Fruit fly (Drosophila melanogaster) whole organism, embryonic: Measurements from ENCODE around the gene tplus3b.

Source experiments
- Abd-B ChIP-seq: fragments of 200-800 bp; sonication (Bioruptor generic); optimal IDR thresholded peaks from 2 replicates; lab custom pipeline; 2018; ENCODE audit warnings: missing biosample characterization, mild to moderate bottlenecking, missing genetic modification characterization, moderate library complexity
- Ada2b ChIP-seq: fragments of 200-800 bp; sonication (Bioruptor generic); IDR thresholded peaks from 2 replicates; pipeline ENCODE4 v1.3.6; 2022; ENCODE audit warnings: missing biosample characterization, missing genetic modification characterization
- C15 ChIP-seq: fragments of 200-800 bp; sonication (Bioruptor generic); IDR thresholded peaks from 3 replicates; pipeline ENCODE4 v1.3.6; 2022; ENCODE audit warnings: missing biosample characterization, missing genetic modification characterization
- CG1024 ChIP-seq: fragments of 200-800 bp; sonication (Bioruptor generic); IDR thresholded peaks from 2 replicates; pipeline ENCODE4 v1.3.6; 2022; ENCODE audit warnings: missing biosample characterization, missing genetic modification characterization
- CG10274 ChIP-seq: fragments of 200-800 bp; sonication (Bioruptor generic); optimal IDR thresholded peaks from 3 replicates; lab custom pipeline; 2017; ENCODE audit warnings: missing biosample characterization, mild to moderate bottlenecking, missing genetic modification characterization
- CG1603 ChIP-seq: fragments of 200-800 bp; sonication (Bioruptor generic); optimal IDR thresholded peaks from 2 replicates; lab custom pipeline; 2019; ENCODE audit warnings: missing biosample characterization, mild to moderate bottlenecking, missing genetic modification characterization, moderate library complexity
- CG17385 ChIP-seq: fragments of 200-800 bp; sonication (Bioruptor generic); optimal IDR thresholded peaks from 3 replicates; lab custom pipeline; 2018; ENCODE audit warnings: missing biosample characterization, mild to moderate bottlenecking, missing genetic modification characterization
- CG17829 ChIP-seq: fragments of 200-800 bp; optimal IDR thresholded peaks from 2 replicates; lab custom pipeline; 2019; ENCODE audit warnings: missing biosample characterization, mild to moderate bottlenecking, missing genetic modification characterization, moderate library complexity
- CG2120 ChIP-seq: fragments of 200-800 bp; sonication (Bioruptor generic); optimal IDR thresholded peaks from 3 replicates; lab custom pipeline; 2016; ENCODE audit warnings: missing biosample characterization, missing genetic modification characterization
- CG2199 ChIP-seq: fragments of 200-800 bp; sonication (Bioruptor generic); IDR thresholded peaks from 3 replicates; pipeline ENCODE4 v1.3.6; 2022; ENCODE audit warnings: missing biosample characterization, missing genetic modification characterization
- CG3281 ChIP-seq: fragments of 200-800 bp; sonication (Bioruptor generic); optimal IDR thresholded peaks from 3 replicates; lab custom pipeline; 2017; ENCODE audit warnings: missing biosample characterization, mild to moderate bottlenecking, missing genetic modification characterization
- CG33557 ChIP-seq: fragments of 200-800 bp; sonication (Bioruptor generic); optimal IDR thresholded peaks from 2 replicates; lab custom pipeline; 2019; ENCODE audit warnings: missing biosample characterization, mild to moderate bottlenecking, missing genetic modification characterization, moderate library complexity
- CG4617 ChIP-seq: fragments of 200-800 bp; sonication (Bioruptor generic); optimal IDR thresholded peaks from 3 replicates; lab custom pipeline; 2016; ENCODE audit warnings: missing biosample characterization, missing genetic modification characterization, borderline replicate concordance
- CG6791 ChIP-seq: fragments of 200-800 bp; sonication (Bioruptor generic); IDR thresholded peaks from 3 replicates; pipeline ENCODE4 v1.3.6; 2022; ENCODE audit warnings: missing biosample characterization, missing genetic modification characterization; ENCODE audit not compliant: partially characterized antibody
- CG6813 ChIP-seq: fragments of 200-800 bp; sonication (Bioruptor generic); optimal IDR thresholded peaks from 2 replicates; lab custom pipeline; 2017; ENCODE audit warnings: missing biosample characterization, missing genetic modification characterization, mild to moderate bottlenecking, moderate library complexity, missing genetic modification reagents
- CG7372 ChIP-seq: fragments of 200-800 bp; sonication (Bioruptor generic); IDR thresholded peaks from 2 replicates; pipeline ENCODE4 v1.3.6; 2022; ENCODE audit warnings: missing biosample characterization, missing genetic modification characterization
- CG8290 ChIP-seq, 3 experiments: fragments of 200-800 bp; sonication (Bioruptor generic); optimal IDR thresholded peaks; 2 replicates each; lab custom pipeline; 2016 to 2019; ENCODE audit warnings: missing biosample characterization in 3 of 3, missing genetic modification characterization in 3 of 3, mild to moderate bottlenecking in 2 of 3, moderate library complexity in 1 of 3
- CHES-1-like ChIP-seq: fragments of 200-800 bp; sonication (Bioruptor generic); optimal IDR thresholded peaks from 2 replicates; lab custom pipeline; 2016; ENCODE audit warnings: missing biosample characterization, missing genetic modification characterization
- CkIIα-i1 ChIP-seq: fragments of 200-800 bp; sonication (Bioruptor generic); IDR thresholded peaks from 2 replicates; pipeline ENCODE4 v1.3.6; 2022; ENCODE audit warnings: missing biosample characterization, missing genetic modification characterization
- Ets97D ChIP-seq: fragments of 200-800 bp; sonication (Bioruptor generic); optimal IDR thresholded peaks from 3 replicates; lab custom pipeline; 2016; ENCODE audit warnings: missing biosample characterization, missing genetic modification characterization
- Gsc ChIP-seq: fragments of 200-800 bp; sonication (Bioruptor generic); IDR thresholded peaks from 2 replicates; pipeline ENCODE4 v1.3.6; 2022; ENCODE audit warnings: missing biosample characterization, missing genetic modification characterization
- Hey ChIP-seq: fragments of 200-800 bp; sonication (Bioruptor generic); optimal IDR thresholded peaks from 3 replicates; lab custom pipeline; 2018; ENCODE audit warnings: missing biosample characterization, mild to moderate bottlenecking, missing genetic modification characterization
- Hr39 ChIP-seq: fragments of >200 bp; optimal IDR thresholded peaks from 2 replicates; lab custom pipeline; 2017
- MBD-R2 ChIP-seq: fragments of 200-800 bp; sonication (Bioruptor generic); IDR thresholded peaks from 2 replicates; pipeline ENCODE4 v1.3.6; 2022; ENCODE audit warnings: missing biosample characterization, missing genetic modification characterization
- Max ChIP-seq: fragments of 200-800 bp; sonication (Bioruptor generic); optimal IDR thresholded peaks from 2 replicates; lab custom pipeline; 2016; ENCODE audit warnings: missing biosample characterization, mild to moderate bottlenecking, missing genetic modification characterization
- Med ChIP-seq: fragments of 200-800 bp; sonication (Bioruptor generic); peaks from one replicate; lab custom pipeline; 2016; ENCODE audit warnings: missing biosample characterization, missing genetic modification characterization, mild to moderate bottlenecking, inconsistent platforms, moderate library complexity
- Neu2 ChIP-seq: fragments of 200-800 bp; sonication (Bioruptor generic); optimal IDR thresholded peaks from 3 replicates; lab custom pipeline; 2016; ENCODE audit warnings: missing biosample characterization, missing genetic modification characterization, borderline replicate concordance
- Nf-YC ChIP-seq: fragments of 200-800 bp; optimal IDR thresholded peaks from 3 replicates; lab custom pipeline; 2019; ENCODE audit warnings: missing biosample characterization, mild to moderate bottlenecking, missing genetic modification characterization, moderate library complexity
- Optix ChIP-seq: fragments of 200-800 bp; sonication (Bioruptor generic); IDR thresholded peaks from 3 replicates; pipeline ENCODE4 v1.3.6; 2022; ENCODE audit warnings: missing biosample characterization, missing genetic modification characterization
- Pdp1 ChIP-seq, 2 experiments: fragments of 200-800 bp; sonication (Bioruptor generic); optimal IDR thresholded peaks; 3 replicates each; lab custom pipeline; 2016; ENCODE audit warnings: missing biosample characterization in 2 of 2, missing genetic modification characterization in 2 of 2, mild to moderate bottlenecking in 1 of 2, moderate library complexity in 1 of 2
- Sin3A ChIP-seq: fragments of >200 bp; optimal IDR thresholded peaks from 2 replicates; lab custom pipeline; 2018
- Sry-δ ChIP-seq: fragments of 200-800 bp; sonication (Bioruptor generic); optimal IDR thresholded peaks from 2 replicates; lab custom pipeline; 2016; ENCODE audit warnings: missing biosample characterization, missing genetic modification characterization
- bowl ChIP-seq: fragments of 200-800 bp; sonication (Bioruptor generic); IDR thresholded peaks from 2 replicates; pipeline ENCODE4 v1.3.6; 2022; ENCODE audit warnings: missing biosample characterization, missing genetic modification characterization
- btn ChIP-seq: fragments of 200-800 bp; sonication (Bioruptor generic); optimal IDR thresholded peaks from 2 replicates; lab custom pipeline; 2016; ENCODE audit warnings: missing biosample characterization, missing genetic modification characterization
- caup ChIP-seq: fragments of 200-800 bp; sonication (Bioruptor generic); optimal IDR thresholded peaks from 3 replicates; lab custom pipeline; 2017; ENCODE audit warnings: missing biosample characterization, mild to moderate bottlenecking, missing genetic modification characterization, moderate library complexity; ENCODE audit not compliant: severe bottlenecking
- danr ChIP-seq: fragments of 200-800 bp; sonication (Bioruptor generic); IDR thresholded peaks from 2 replicates; pipeline ENCODE4 v1.3.6; 2022; ENCODE audit warnings: missing biosample characterization, missing genetic modification characterization
- dysf ChIP-seq: fragments of 200-800 bp; sonication (Bioruptor generic); IDR thresholded peaks from 3 replicates; pipeline ENCODE4 v1.3.6; 2022; ENCODE audit warnings: missing biosample characterization, missing genetic modification characterization
- gfzf ChIP-seq: fragments of 200-800 bp; sonication (Bioruptor generic); optimal IDR thresholded peaks from 2 replicates; lab custom pipeline; 2016; ENCODE audit warnings: missing biosample characterization, mild to moderate bottlenecking, missing genetic modification characterization, moderate library complexity
- jumu ChIP-seq: fragments of 200-800 bp; sonication (Bioruptor generic); optimal IDR thresholded peaks from 3 replicates; lab custom pipeline; 2016; ENCODE audit warnings: missing biosample characterization, missing genetic modification characterization
- otp ChIP-seq: fragments of 200-800 bp; sonication (Bioruptor generic); IDR thresholded peaks from 3 replicates; pipeline ENCODE4, ENCODE4 v1.3.6; 2022; ENCODE audit warnings: missing biosample characterization, missing genetic modification characterization
- pfk ChIP-seq: fragments of 200-800 bp; sonication (Bioruptor generic); optimal IDR thresholded peaks from 2 replicates; lab custom pipeline; 2018; ENCODE audit warnings: missing biosample characterization, mild to moderate bottlenecking, missing genetic modification characterization, moderate library complexity
- prd ChIP-seq, 3 experiments: fragments of >200 bp in 2 of 3; fragments of 200-800 bp in 1 of 3; sonication (Bioruptor generic) in 1 of 3; optimal IDR thresholded peaks in 2 of 3; IDR thresholded peaks in 1 of 3; 2 replicates in 2 of 3; 3 replicates in 1 of 3; pipeline versions ENCODE4 v1.3.6 to Lab custom; 2017 to 2022; ENCODE audit warnings: missing biosample characterization in 1 of 3, missing genetic modification characterization in 1 of 3
- seq ChIP-seq: fragments of 200-800 bp; sonication (Bioruptor generic); IDR thresholded peaks from 2 replicates; pipeline ENCODE4 v1.3.6; 2022; ENCODE audit warnings: missing biosample characterization, missing genetic modification characterization
- sna ChIP-seq: fragments of 200-800 bp; sonication (Bioruptor generic); IDR thresholded peaks from 2 replicates; pipeline ENCODE4 v1.3.6; 2022; ENCODE audit warnings: missing biosample characterization, missing genetic modification characterization; ENCODE audit not compliant: partially characterized antibody
- stc ChIP-seq: fragments of 200-800 bp; sonication (Bioruptor generic); IDR thresholded peaks from 2 replicates; pipeline ENCODE4 v1.3.6; 2022; ENCODE audit warnings: missing biosample characterization, missing genetic modification characterization
- zfh2 ChIP-seq: fragments of 200-800 bp; sonication (Bioruptor generic); optimal IDR thresholded peaks from 2 replicates; lab custom pipeline; 2016; ENCODE audit warnings: missing biosample characterization, missing genetic modification characterization

The tplus3b gene

dm6 chr2L:22129581-22130300 lies 25.5 kb upstream of the tplus3b start, which contains the start of gene CycK (continued):
- TF ChIP-seq CG4617 (GFP tag; lab: Kevin White, UChicago): peak; percentile 66
- TF ChIP-seq CG10274 (GFP tag; lab: Kevin White, UChicago): no peak
- peak; percentile 64 for TF ChIP-seq gfzf
- TF ChIP-seq Max (GFP tag; lab: Kevin White, UChicago): peak; percentile 67
- no peak for TF ChIP-seq Gsc
- TF ChIP-seq Sry-δ (GFP tag; lab: Kevin White, UChicago): peak; percentile 67
- TF ChIP-seq bowl (GFP tag; lab: Robert Waterston, UW): no peak
- TF ChIP-seq Neu2 (GFP tag; lab: Kevin White, UChicago): peak; percentile 68
- no peak for TF ChIP-seq seq (GFP tag; lab: Robert Waterston, UW)
- no peak for TF ChIP-seq danr (GFP tag; lab: Robert Waterston, UW)
- TF ChIP-seq CG6813 (GFP tag; lab: Kevin White, UChicago): no peak
- peak; percentile 2 to 59 for TF ChIP-seq Pdp1 (GFP tag; optimal IDR thresholded peaks at IDR 0.05; lab: Kevin White, UChicago)
- TF ChIP-seq caup (GFP tag; lab: Kevin White, UChicago): no peak
- no peak for TF ChIP-seq Optix (GFP tag; lab: Robert Waterston, UW)
- peak; percentile 9 for TF ChIP-seq CG8290 (GFP tag; optimal IDR thresholded peaks at IDR 0.05; lab: Kevin White, UChicago)
- TF ChIP-seq CG8290 (tag; optimal IDR thresholded peaks at IDR 0.05; lab: Kevin White, UChicago): peak in 1 of 2 experiments; percentile 53
- TF ChIP-seq otp (GFP tag; lab: Robert Waterston, UW): no peak
- no peak for TF ChIP-seq btn (GFP tag; lab: Kevin White, UChicago)
- TF ChIP-seq CG1603: peak; percentile 93
- TF ChIP-seq Hey (tag; lab: Kevin White, UChicago): no peak
- no peak for TF ChIP-seq Nf-YC (tag; lab: Kevin White, UChicago)
- TF ChIP-seq Abd-B (GFP tag; lab: Kevin White, UChicago): peak; percentile 80
- no peak for TF ChIP-seq CkIIα-i1 (GFP tag; lab: Robert Waterston, UW)

- TF ChIP-seq C15: 0 out of 3 replicates have a peak, but pooled peaks have one; percentile 21
- no peak for TF ChIP-seq CG2120 (GFP tag; lab: Kevin White, UChicago)
- TF ChIP-seq sna (GFP tag; lab: Robert Waterston, UW): peak; percentile 29; the same call in 1 of the 2 replicates
- TF ChIP-seq prd (optimal IDR thresholded peaks at IDR 0.05; lab: Kevin White, UChicago): no peak
- TF ChIP-seq prd (GFP tag; IDR thresholded peaks at IDR 0.05; lab: Robert Waterston, UW): 0 out of 3 replicates have a peak, but pooled peaks have one; percentile 31
- TF ChIP-seq caup (GFP tag; lab: Kevin White, UChicago): no peak
- TF ChIP-seq Hr39 (lab: Kevin White, UChicago): no peak
- TF ChIP-seq Med (GFP tag; lab: Kevin White, UChicago): peak; percentile 75
- peak; percentile 62 for TF ChIP-seq MBD-R2
- peak; percentile 97 for TF ChIP-seq CG1024
- no peak for TF ChIP-seq CG17385 (GFP tag; lab: Kevin White, UChicago)
- peak; percentile 42; the same call in 1 of the 3 replicates for TF ChIP-seq dysf (GFP tag; lab: Robert Waterston, UW)
- 0 out of 3 replicates have a peak, but pooled peaks have one; percentile 14 for TF ChIP-seq CG6791 (GFP tag; lab: Robert Waterston, UW)
- no peak for TF ChIP-seq stc (GFP tag; lab: Robert Waterston, UW)
- no peak for TF ChIP-seq Ada2b
- peak; percentile 15 for TF ChIP-seq Sin3A
- TF ChIP-seq zfh2: peak; percentile 26
- peak; percentile 8 for TF ChIP-seq pfk (GFP tag; lab: Kevin White, UChicago)
- peak; percentile 9 for TF ChIP-seq CG17829 (tag; lab: Kevin White, UChicago)
- TF ChIP-seq Ets97D: peak; percentile 45
- no peak for TF ChIP-seq CHES-1-like (GFP tag; lab: Kevin White, UChicago)
- TF ChIP-seq CG33557 (GFP tag; lab: Kevin White, UChicago): no peak
- peak; percentile 13 for TF ChIP-seq jumu (GFP tag; lab: Kevin White, UChicago)
- no peak for TF ChIP-seq CG3281 (GFP tag; lab: Kevin White, UChicago)
- TF ChIP-seq CG8290 (GFP tag; optimal IDR thresholded peaks at IDR 0.05; lab: Kevin White, UChicago): peak; percentile 40
- TF ChIP-seq CG8290 (tag; optimal IDR thresholded peaks at IDR 0.05; lab: Kevin White, UChicago): peak in 1 of 2 experiments; percentile 57
- no peak for TF ChIP-seq CG7372
- 0 out of 3 replicates have a peak, but pooled peaks have one; percentile 51 for TF ChIP-seq CG2199 (GFP tag; lab: Robert Waterston, UW)
- TF ChIP-seq Abd-B (GFP tag; lab: Kevin White, UChicago): peak; percentile 71
Observed at dm6 chr2L:22121651-22122165, 17.5 kb upstream of the tplus3b start.
